Worm (Caenorhabditis elegans) whole organism, early embryonic: Measurements from ENCODE around the gene chpf-2.

ENCODE experiments used
- B0310.2 ChIP-seq: sonication (generic microtip); optimal IDR thresholded peaks from 2 replicates; lab custom pipeline; 2016; ENCODE audit warnings: mild to moderate bottlenecking, missing genetic modification characterization, missing compliant biosample characterization
- F13C5.2 ChIP-seq: sonication (generic microtip); optimal IDR thresholded peaks from 2 replicates; lab custom pipeline; 2017; ENCODE audit warnings: mild to moderate bottlenecking, missing genetic modification characterization, inconsistent platforms, missing compliant biosample characterization
- ama-1 ChIP-seq: fragments of 150-350 bp; optimal IDR thresholded peaks from 2 replicates; lab custom pipeline; 2014
- flt-1 ChIP-seq: fragments of 200-800 bp; sonication (Bioruptor generic); IDR thresholded peaks from 2 replicates; pipeline ENCODE4 v1.3.6; 2022; ENCODE audit warnings: missing genetic modification characterization, missing compliant biosample characterization
- hmg-4 ChIP-seq: fragments of 200-800 bp; sonication (Bioruptor generic); optimal IDR thresholded peaks from 2 replicates; lab custom pipeline; 2018; ENCODE audit warnings: mild to moderate bottlenecking, missing genetic modification characterization, missing compliant biosample characterization
- hnd-1 ChIP-seq: sonication (generic microtip); optimal IDR thresholded peaks from 2 replicates; lab custom pipeline; 2016; ENCODE audit warnings: missing genetic modification characterization, missing compliant biosample characterization
- tbx-11 ChIP-seq: fragments of 200-800 bp; sonication (Bioruptor generic); IDR thresholded peaks from 2 replicates; pipeline ENCODE4 v1.3.6; 2022; ENCODE audit warnings: missing genetic modification characterization, missing compliant biosample characterization

DNA sequence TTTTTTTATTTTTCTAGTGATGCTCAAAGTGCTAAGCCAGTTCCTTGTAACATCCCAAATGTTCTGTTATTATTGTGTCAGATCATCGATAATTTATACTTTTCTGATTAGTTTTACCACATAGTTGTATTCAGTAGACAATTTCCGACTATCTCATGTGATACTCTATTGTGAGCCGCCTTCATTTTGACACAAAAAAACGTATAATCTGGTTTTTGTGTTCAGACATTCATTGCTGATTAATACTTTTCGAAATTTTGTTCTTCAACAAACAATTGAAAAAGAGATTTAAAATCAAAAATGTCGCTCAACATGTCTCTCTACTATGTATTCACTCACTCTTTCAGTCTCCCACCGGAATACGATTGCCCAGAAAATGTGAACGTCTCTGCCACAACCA lies 42.3 kb upstream of the chpf-2 start, which contains the start of gene srt-7:
- TF ChIP-seq ama-1 (lab: Kevin White, UChicago) (no peak), hmg-4 (GFP tag; lab: Kevin White, UChicago) (no peak), F13C5.2 (tag; lab: Kevin White, UChicago) (no peak), flt-1 (no peak), tbx-11 (GFP tag; lab: Robert Waterston, UW) (no peak), hnd-1 (tag; lab: Kevin White, UChicago) (no peak), B0310.2 (tag; lab: Kevin White, UChicago) (no peak)
